Fruit fly (Drosophila melanogaster) whole organism, embryonic: ENCODE data around the gene Rai1.

Source experiments
- CG10267 ChIP-seq: fragments of 200-800 bp; sonication (Bioruptor generic); optimal IDR thresholded peaks from 2 replicates; lab custom pipeline; 2018; ENCODE audit warnings: missing biosample characterization, mild to moderate bottlenecking, missing genetic modification characterization, moderate library complexity
- CG11398 ChIP-seq: fragments of 200-800 bp; sonication (Bioruptor generic); optimal IDR thresholded peaks from 2 replicates; lab custom pipeline; 2016; ENCODE audit warnings: missing biosample characterization, missing genetic modification characterization
- CG11504 ChIP-seq: fragments of 200-800 bp; sonication (Bioruptor generic); optimal IDR thresholded peaks from 3 replicates; lab custom pipeline; 2019; ENCODE audit warnings: missing biosample characterization, mild to moderate bottlenecking, missing genetic modification characterization, moderate library complexity
- CG11560 ChIP-seq: fragments of 200-800 bp; sonication (Bioruptor generic); IDR thresholded peaks from 3 replicates; pipeline ENCODE4 v1.3.6; 2022; ENCODE audit warnings: missing biosample characterization, missing genetic modification characterization
- CG11696 ChIP-seq: fragments of 200-800 bp; sonication (Bioruptor generic); IDR thresholded peaks from 2 replicates; pipeline ENCODE4 v1.3.6; 2022; ENCODE audit warnings: missing biosample characterization, missing genetic modification characterization
- CG12391 ChIP-seq: fragments of 200-800 bp; sonication (Bioruptor generic); optimal IDR thresholded peaks from 3 replicates; lab custom pipeline; 2018; ENCODE audit warnings: missing biosample characterization, mild to moderate bottlenecking, missing genetic modification characterization, moderate library complexity
- CG13624 ChIP-seq: fragments of 200-800 bp; sonication (Bioruptor generic); optimal IDR thresholded peaks from 2 replicates; lab custom pipeline; 2016; ENCODE audit warnings: missing biosample characterization, missing genetic modification characterization
- CG14441 ChIP-seq: fragments of 200-800 bp; sonication (Bioruptor generic); IDR thresholded peaks from 2 replicates; pipeline ENCODE4 v1.3.6; 2022; ENCODE audit warnings: missing biosample characterization, missing genetic modification characterization
- CG1529 ChIP-seq: fragments of 200-800 bp; sonication (Bioruptor generic); optimal IDR thresholded peaks from 3 replicates; lab custom pipeline; 2018; ENCODE audit warnings: missing biosample characterization, missing genetic modification characterization
- CG17328 ChIP-seq: fragments of 200-800 bp; sonication (Bioruptor generic); IDR thresholded peaks from 2 replicates; pipeline ENCODE4 v1.3.6; 2022; ENCODE audit warnings: missing biosample characterization, missing genetic modification characterization
- CG2120 ChIP-seq: fragments of 200-800 bp; sonication (Bioruptor generic); optimal IDR thresholded peaks from 3 replicates; lab custom pipeline; 2016; ENCODE audit warnings: missing biosample characterization, missing genetic modification characterization
- CG31441 ChIP-seq: fragments of 200-800 bp; sonication (Bioruptor generic); IDR thresholded peaks from 2 replicates; pipeline ENCODE4 v1.3.6; 2022; ENCODE audit warnings: missing biosample characterization, missing genetic modification characterization
- CG32532 ChIP-seq: fragments of 200-800 bp; sonication (Bioruptor generic); IDR thresholded peaks from 2 replicates; pipeline ENCODE4 v1.3.6; 2022; ENCODE audit warnings: missing biosample characterization, missing genetic modification characterization
- CG32767 ChIP-seq: fragments of 200-800 bp; sonication (Bioruptor generic); IDR thresholded peaks from 2 replicates; pipeline ENCODE4 v1.3.6; 2022; ENCODE audit warnings: missing biosample characterization, missing genetic modification characterization
- CG7372 ChIP-seq: fragments of 200-800 bp; sonication (Bioruptor generic); IDR thresholded peaks from 2 replicates; pipeline ENCODE4 v1.3.6; 2022; ENCODE audit warnings: missing biosample characterization, missing genetic modification characterization
- CG8924 ChIP-seq: fragments of 200-800 bp; optimal IDR thresholded peaks from 3 replicates; lab custom pipeline; 2019; ENCODE audit warnings: missing biosample characterization, mild to moderate bottlenecking, missing genetic modification characterization, moderate library complexity
- CG8944 ChIP-seq: fragments of 200-800 bp; sonication (Bioruptor generic); optimal IDR thresholded peaks from 3 replicates; lab custom pipeline; 2016; ENCODE audit warnings: missing biosample characterization, missing genetic modification characterization
- CG9437 ChIP-seq: fragments of 200-800 bp; sonication (Bioruptor generic); optimal IDR thresholded peaks from 2 replicates; lab custom pipeline; 2018; ENCODE audit warnings: missing biosample characterization, mild to moderate bottlenecking, missing genetic modification characterization
- CG9797 ChIP-seq: fragments of 200-800 bp; sonication (Bioruptor generic); optimal IDR thresholded peaks from 3 replicates; lab custom pipeline; 2018; ENCODE audit warnings: missing biosample characterization, mild to moderate bottlenecking, missing genetic modification characterization
- CoRest ChIP-seq: fragments of 200-800 bp; sonication (Bioruptor generic); optimal IDR thresholded peaks from 3 replicates; lab custom pipeline; 2018; ENCODE audit warnings: missing biosample characterization, mild to moderate bottlenecking, missing genetic modification characterization, moderate library complexity
- D19A ChIP-seq: fragments of 200-800 bp; optimal IDR thresholded peaks from 3 replicates; lab custom pipeline; 2019; ENCODE audit warnings: missing biosample characterization, mild to moderate bottlenecking, missing genetic modification characterization, moderate library complexity
- Drgx ChIP-seq: fragments of 200-800 bp; sonication (Bioruptor generic); IDR thresholded peaks from 2 replicates; pipeline ENCODE4 v1.3.6; 2022; ENCODE audit warnings: missing biosample characterization, missing genetic modification characterization
- Hr3 ChIP-seq: fragments of 200-800 bp; sonication (Bioruptor generic); optimal IDR thresholded peaks from 3 replicates; lab custom pipeline; 2016; ENCODE audit warnings: missing biosample characterization, missing genetic modification characterization
- Hr78 ChIP-seq, 2 experiments: fragments of 200-800 bp in 1 of 2; fragments of >200 bp in 1 of 2; sonication (Bioruptor generic) in 1 of 2; optimal IDR thresholded peaks; 2 replicates each; lab custom pipeline; 2017 to 2019; ENCODE audit warnings: missing biosample characterization in 2 of 2, missing genetic modification characterization in 2 of 2, mild to moderate bottlenecking in 1 of 2, moderate library complexity in 1 of 2
- Mrtf ChIP-seq: fragments of 200-800 bp; sonication (Bioruptor generic); IDR thresholded peaks from 3 replicates; pipeline ENCODE4 v1.3.6; 2022; ENCODE audit warnings: missing biosample characterization, missing genetic modification characterization
- Pdp1 ChIP-seq, 2 experiments: fragments of 200-800 bp; sonication (Bioruptor generic); optimal IDR thresholded peaks; 3 replicates each; lab custom pipeline; 2016; ENCODE audit warnings: missing biosample characterization in 2 of 2, missing genetic modification characterization in 2 of 2, mild to moderate bottlenecking in 1 of 2, moderate library complexity in 1 of 2
- Rfx ChIP-seq: fragments of 200-800 bp; sonication (Bioruptor generic); IDR thresholded peaks from 2 replicates; pipeline ENCODE4 v1.3.6; 2022; ENCODE audit warnings: missing biosample characterization, missing genetic modification characterization
- Sox100B ChIP-seq: fragments of 200-800 bp; sonication (Bioruptor generic); optimal IDR thresholded peaks from 3 replicates; lab custom pipeline; 2018; ENCODE audit warnings: missing biosample characterization, mild to moderate bottlenecking, missing genetic modification characterization
- Trl ChIP-seq, 3 experiments: fragments of >200 bp in 2 of 3; fragments of 200-800 bp in 1 of 3; sonication (Bioruptor generic) in 1 of 3; optimal IDR thresholded peaks; 2 replicates in 1 of 3; 3 replicates in 2 of 3; lab custom pipeline; 2016 to 2017; ENCODE audit warnings: missing biosample characterization in 1 of 3, missing genetic modification characterization in 1 of 3
- Usf ChIP-seq: fragments of 200-800 bp; sonication (Bioruptor generic); optimal IDR thresholded peaks from 2 replicates; lab custom pipeline; 2017; ENCODE audit warnings: missing genotype, missing biosample characterization, missing genetic modification characterization
- YL-1 ChIP-seq: fragments of 200-800 bp; sonication (Bioruptor generic); optimal IDR thresholded peaks from 3 replicates; lab custom pipeline; 2017; ENCODE audit warnings: missing biosample characterization, mild to moderate bottlenecking, missing genetic modification characterization
- az2 ChIP-seq: fragments of 200-800 bp; sonication (Bioruptor generic); optimal IDR thresholded peaks from 3 replicates; lab custom pipeline; 2016; ENCODE audit warnings: missing biosample characterization, missing genetic modification characterization
- bsh ChIP-seq, 2 experiments: fragments of 200-800 bp; sonication (Bioruptor generic); optimal IDR thresholded peaks; 2 replicates each; lab custom pipeline; 2017 to 2018; ENCODE audit warnings: mild to moderate bottlenecking in 2 of 2, missing biosample characterization in 2 of 2, missing genetic modification characterization in 2 of 2, moderate library complexity in 1 of 2
- chinmo ChIP-seq: fragments of 200-800 bp; sonication (Bioruptor generic); IDR thresholded peaks from 4 replicates; pipeline ENCODE4 v1.3.6; 2022; ENCODE audit warnings: missing biosample characterization, missing genetic modification characterization; ENCODE audit not compliant: partially characterized antibody
- dimm ChIP-seq: fragments of 200-800 bp; sonication (Bioruptor generic); IDR thresholded peaks from 2 replicates; pipeline ENCODE4 v1.3.6; 2022; ENCODE audit warnings: missing biosample characterization, missing genetic modification characterization
- dmrt11E ChIP-seq: fragments of 200-800 bp; sonication (Bioruptor generic); optimal IDR thresholded peaks from 3 replicates; lab custom pipeline; 2018; ENCODE audit warnings: missing biosample characterization, mild to moderate bottlenecking, missing genetic modification characterization, moderate library complexity
- dmrt99B ChIP-seq: fragments of 200-800 bp; sonication (Bioruptor generic); optimal IDR thresholded peaks from 2 replicates; lab custom pipeline; 2018; ENCODE audit warnings: missing biosample characterization, mild to moderate bottlenecking, missing genetic modification characterization, moderate library complexity
- esg ChIP-seq: fragments of 200-800 bp; sonication (Bioruptor generic); conservative IDR thresholded peaks from 2 replicates; pipeline ENCODE4 v1.3.6; 2022; ENCODE audit warnings: missing biosample characterization, missing genetic modification characterization
- eve ChIP-seq, 2 experiments: fragments of >200 bp; optimal IDR thresholded peaks; 2 replicates each; lab custom pipeline; 2017; ENCODE audit warnings: missing biosample characterization in 2 of 2, missing genetic modification characterization in 2 of 2
- fd96Cb ChIP-seq: fragments of 200-800 bp; sonication (Bioruptor generic); optimal IDR thresholded peaks from 2 replicates; lab custom pipeline; 2018; ENCODE audit warnings: missing biosample characterization, mild to moderate bottlenecking, missing genetic modification characterization, moderate library complexity
- fu2 ChIP-seq: fragments of 200-800 bp; sonication (Bioruptor generic); optimal IDR thresholded peaks from 2 replicates; lab custom pipeline; 2016; ENCODE audit warnings: missing biosample characterization, missing genetic modification characterization
- nmo ChIP-seq: fragments of 200-800 bp; sonication (Bioruptor generic); optimal IDR thresholded peaks from 2 replicates; lab custom pipeline; 2018; ENCODE audit warnings: missing biosample characterization, mild to moderate bottlenecking, missing genetic modification characterization, moderate library complexity
- org-1 ChIP-seq: fragments of 200-800 bp; sonication (Bioruptor generic); optimal IDR thresholded peaks from 2 replicates; lab custom pipeline; 2017; ENCODE audit warnings: missing biosample characterization, missing genetic modification characterization
- pb ChIP-seq: fragments of 200-800 bp; sonication (Bioruptor generic); optimal IDR thresholded peaks from 3 replicates; lab custom pipeline; 2016; ENCODE audit warnings: missing biosample characterization, missing genetic modification characterization
- pho ChIP-seq: fragments of 200-800 bp; sonication (Bioruptor generic); optimal IDR thresholded peaks from 2 replicates; lab custom pipeline; 2016; ENCODE audit warnings: missing biosample characterization, missing genetic modification characterization
- sc ChIP-seq, 3 experiments: fragments of >200 bp in 2 of 3; fragments of 200-800 bp in 1 of 3; sonication (Bioruptor generic) in 1 of 3; optimal IDR thresholded peaks; 2 replicates in 2 of 3; 3 replicates in 1 of 3; lab custom pipeline; 2017; ENCODE audit warnings: mild to moderate bottlenecking in 1 of 3, missing biosample characterization in 1 of 3, missing genetic modification characterization in 1 of 3, missing genetic modification reagents in 1 of 3
- slbo ChIP-seq: fragments of 200-800 bp; sonication (Bioruptor generic); IDR thresholded peaks from 2 replicates; pipeline ENCODE4 v1.3.6; 2022; ENCODE audit warnings: missing biosample characterization, missing genetic modification characterization
- unpg ChIP-seq: fragments of 200-800 bp; sonication (Bioruptor generic); optimal IDR thresholded peaks from 3 replicates; lab custom pipeline; 2018; ENCODE audit warnings: missing biosample characterization, mild to moderate bottlenecking, missing genetic modification characterization, moderate library complexity
- vvl ChIP-seq: fragments of 200-800 bp; sonication (Bioruptor generic); IDR thresholded peaks from 2 replicates; pipeline ENCODE4 v1.3.6; 2022; ENCODE audit warnings: missing biosample characterization, missing genetic modification characterization

Gene Rai1

dm6 chrX:16834259-16834658 lies 31.1 kb upstream of the Rai1 start (continued):
- TF ChIP-seq sc (optimal IDR thresholded peaks at IDR 0.05; lab: Kevin White, UChicago) (no peak), sc (GFP tag; optimal IDR thresholded peaks at IDR 0.05; lab: Kevin White, UChicago) (peak; percentile 10), D19A (tag; lab: Kevin White, UChicago) (peak; percentile 26), CG8944 (GFP tag; lab: Kevin White, UChicago) (peak; percentile 18), fd96Cb (tag; lab: Kevin White, UChicago) (peak; percentile 21), Rfx (GFP tag; lab: Robert Waterston, UW) (peak; percentile 41; the same call in 1 of the 2 replicates), dimm (GFP tag; lab: Robert Waterston, UW) (0 out of 2 replicates have a peak, but pooled peaks have one; percentile 20), CG31441 (peak; percentile 54), CG14441 (peak; percentile 53), CG12391 (tag; lab: Kevin White, UChicago) (peak; percentile 55), CG11504 (tag; lab: Kevin White, UChicago) (peak; percentile 62), vvl (GFP tag; lab: Robert Waterston, UW) (peak; percentile 33; the same call in 1 of the 2 replicates), Usf (no peak), nmo (GFP tag; lab: Kevin White, UChicago) (peak; percentile 46), dmrt11E (tag; lab: Kevin White, UChicago) (no peak), Pdp1 (GFP tag; optimal IDR thresholded peaks at IDR 0.05; lab: Kevin White, UChicago) (peak; percentile 9 to 22), CG11696 (no peak), CG2120 (GFP tag; lab: Kevin White, UChicago) (peak; percentile 60), Mrtf (GFP tag; lab: Robert Waterston, UW) (no peak), slbo (GFP tag; lab: Robert Waterston, UW) (peak; percentile 37; the same call in 1 of the 2 replicates), CG13624 (GFP tag; lab: Kevin White, UChicago) (no peak), eve (GFP tag; optimal IDR thresholded peaks at IDR 0.05; lab: Kevin White, UChicago) (peak in 1 of 2 experiments; percentile 66), Drgx (GFP tag; lab: Robert Waterston, UW) (peak; percentile 78), fu2 (GFP tag; lab: Kevin White, UChicago) (peak; percentile 27), CG8924 (tag; lab: Kevin White, UChicago) (peak; percentile 37), org-1 (GFP tag; lab: Kevin White, UChicago) (peak; percentile 18), CG11560 (tag; lab: Robert Waterston, UW) (no peak), esg (0 out of 2 replicates have a peak, but pooled peaks have one; percentile 8), Trl (optimal IDR thresholded peaks at IDR 0.05; lab: Kevin White, UChicago) (no peak), Trl (GFP tag; optimal IDR thresholded peaks at IDR 0.05; lab: Kevin White, UChicago) (peak; percentile 28), chinmo (no peak), Hr78 (GFP tag; optimal IDR thresholded peaks at IDR 0.05; lab: Kevin White, UChicago) (peak in 1 of 2 experiments; percentile 40), pho (peak; percentile 23), dmrt99B (peak; percentile 64), CG10267 (tag; lab: Kevin White, UChicago) (no peak), pb (GFP tag; lab: Kevin White, UChicago) (no peak), CG1529 (peak; percentile 18), CoRest (peak; percentile 67), CG7372 (GFP tag; lab: Robert Waterston, UW) (peak; percentile 14; the same call in 1 of the 2 replicates), CG32767 (0 out of 2 replicates have a peak, but pooled peaks have one; percentile 35), CG17328 (GFP tag; lab: Robert Waterston, UW) (0 out of 2 replicates have a peak, but pooled peaks have one; percentile 14), CG9797 (no peak), YL-1 (GFP tag; lab: Kevin White, UChicago) (no peak), unpg (GFP tag; lab: Kevin White, UChicago) (peak; percentile 60), Hr3 (GFP tag; lab: Kevin White, UChicago) (peak; percentile 15), CG32532 (GFP tag; lab: Robert Waterston, UW) (peak; percentile 37; the same call in 1 of the 2 replicates), Sox100B (GFP tag; lab: Kevin White, UChicago) (peak; percentile 32), bsh (GFP tag; optimal IDR thresholded peaks at IDR 0.05; lab: Kevin White, UChicago) (peak; percentile 53 to 80), CG11398 (peak; percentile 28), CG9437 (peak; percentile 37), az2 (GFP tag; lab: Kevin White, UChicago) (peak; percentile 34)
